Fruit fly (Drosophila melanogaster) whole organism, wandering third instar larva: ENCODE results near the gene CG34248.

Source experiments
- Abd-B ChIP-seq: fragments of >200 bp; optimal IDR thresholded peaks from 2 replicates; lab custom pipeline; 2017; ENCODE audit warnings: missing biosample characterization, missing genetic modification characterization
- Dif ChIP-seq: fragments of 200-275, 200-300 bp; sonication (Bioruptor generic); optimal IDR thresholded peaks from 2 replicates; lab custom pipeline; 2018; ENCODE audit warnings: missing biosample characterization, missing genetic modification characterization; ENCODE audit not compliant: partially characterized antibody
- HLH106 ChIP-seq: fragments of 200-800 bp; optimal IDR thresholded peaks from 3 replicates; lab custom pipeline; 2019; ENCODE audit warnings: missing biosample characterization, mild to moderate bottlenecking, missing genetic modification characterization, moderate library complexity
- Hr78 ChIP-seq: fragments of >200 bp; optimal IDR thresholded peaks from 2 replicates; lab custom pipeline; 2017; ENCODE audit warnings: missing biosample characterization, missing genetic modification characterization
- OdsH ChIP-seq: fragments of 200-800 bp; sonication (Bioruptor generic); optimal IDR thresholded peaks from 2 replicates; lab custom pipeline; 2016; ENCODE audit warnings: missing biosample characterization, mild to moderate bottlenecking, missing genetic modification characterization
- br ChIP-seq: fragments of 200-800 bp; sonication (Bioruptor generic); optimal IDR thresholded peaks from 2 replicates; lab custom pipeline; 2016; ENCODE audit warnings: missing biosample characterization, missing genetic modification characterization
- dsf ChIP-seq: sonication (Bioruptor generic); optimal IDR thresholded peaks from 2 replicates; lab custom pipeline; 2016; ENCODE audit warnings: missing biosample characterization, missing genetic modification characterization, borderline replicate concordance
- foxo ChIP-seq, 2 experiments: fragments of 200-800 bp; sonication (Bioruptor generic); optimal IDR thresholded peaks; 2 replicates in 1 of 2; 3 replicates in 1 of 2; lab custom pipeline; 2016 to 2017; ENCODE audit warnings: missing biosample characterization in 2 of 2, missing genetic modification characterization in 2 of 2
- lola ChIP-seq: fragments of >200 bp; optimal IDR thresholded peaks from 2 replicates; lab custom pipeline; 2017; ENCODE audit warnings: missing biosample characterization, missing genetic modification characterization
- pan ChIP-seq: fragments of >200 bp; optimal IDR thresholded peaks from 2 replicates; lab custom pipeline; 2017
- psq ChIP-seq: fragments of 200-800 bp; sonication (Bioruptor generic); optimal IDR thresholded peaks from 3 replicates; lab custom pipeline; 2017; ENCODE audit warnings: missing biosample characterization, mild to moderate bottlenecking, missing genetic modification characterization, moderate library complexity
- usp ChIP-seq: fragments of >200 bp; optimal IDR thresholded peaks from 2 replicates; lab custom pipeline; 2017; ENCODE audit warnings: missing biosample characterization, missing genetic modification characterization

DNA sequence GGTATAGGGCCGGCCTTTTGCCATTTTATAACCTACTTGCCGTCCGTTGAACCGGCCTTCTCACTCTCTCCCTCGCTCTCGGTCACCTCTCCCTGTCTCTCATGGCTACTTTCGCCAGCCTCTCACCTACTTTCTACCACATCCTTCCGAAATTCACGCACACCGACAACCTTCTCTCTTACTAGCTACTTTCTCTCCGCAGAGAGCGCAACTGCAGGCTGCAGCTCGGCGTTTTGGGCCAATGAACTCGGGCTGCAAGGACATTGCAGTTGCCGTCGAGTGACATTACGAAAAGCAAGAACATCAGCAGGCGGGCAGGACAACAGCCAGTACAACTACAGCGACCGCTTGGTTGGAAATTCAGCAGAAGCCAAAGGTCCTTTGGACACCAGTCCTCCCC lies 29.4 kb downstream of the CG34248 start:
- TF ChIP-seq br (GFP tag; lab: Kevin White, UChicago) (no peak), HLH106 (tag; lab: Kevin White, UChicago) (no peak), Abd-B (GFP tag; lab: Kevin White, UChicago) (no peak), Hr78 (GFP tag; lab: Kevin White, UChicago) (no peak), usp (GFP tag; lab: Kevin White, UChicago) (no peak), dsf (GFP tag; lab: Kevin White, UChicago) (no peak), OdsH (GFP tag; lab: Kevin White, UChicago) (no peak), foxo (GFP tag; optimal IDR thresholded peaks at IDR 0.05; lab: Kevin White, UChicago) (no peak), psq (no peak), lola (GFP tag; lab: Kevin White, UChicago) (no peak), pan (lab: Kevin White, UChicago) (no peak), Dif (no peak)
